In the genomic region with DNA sequence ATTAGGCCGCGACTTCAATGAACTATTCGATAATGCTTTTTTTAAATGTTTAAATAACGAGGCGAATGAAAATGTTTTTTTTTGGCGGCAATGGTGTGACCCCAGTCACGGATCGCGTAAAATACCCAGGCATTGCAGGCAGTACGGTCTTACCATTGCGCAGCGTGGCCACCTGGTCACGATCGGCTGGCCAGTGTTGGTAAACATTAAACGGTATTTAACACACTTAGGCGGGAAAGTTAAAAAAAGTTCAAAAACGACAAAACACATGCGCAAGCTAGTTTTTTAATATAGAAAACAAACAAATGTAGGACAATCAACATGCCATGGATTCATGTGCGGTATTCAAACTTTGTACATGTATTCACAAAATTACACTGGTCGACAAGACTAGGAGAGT, we compare ENCODE assay signal across 1 fruit fly cellular context.
TF ChIP-seq lines count a peak whose summit lies in the region.

A gene (minus strand): TSS at position 129 of the 400 bp plus-strand sequence.

TF ChIP-seq in whole organism, embryonic, 481 proteins besides CTCF, POLR2A, EP300 and RAD21 (continued from another document):
- peak; percentile 50 for TF ChIP-seq amos (GFP tag; IDR thresholded peaks at IDR 0.05; lab: Robert Waterston, UW; ENCODE audit: partially characterized antibody)
- TF ChIP-seq Hsf (GFP tag; optimal IDR thresholded peaks at IDR 0.05; lab: Kevin White, UChicago) = peak; percentile 37
- TF ChIP-seq tin (GFP tag; optimal IDR thresholded peaks at IDR 0.05; lab: Kevin White, UChicago) = peak; percentile 30
- no peak for TF ChIP-seq CG1233 (GFP tag; optimal IDR thresholded peaks at IDR 0.05; lab: Kevin White, UChicago)
- no peak for TF ChIP-seq Lim3 (GFP tag; IDR thresholded peaks at IDR 0.05; lab: Robert Waterston, UW)
- no peak for TF ChIP-seq CG11723 (GFP tag; optimal IDR thresholded peaks at IDR 0.05; lab: Kevin White, UChicago)
- no peak for TF ChIP-seq kah (GFP tag; optimal IDR thresholded peaks at IDR 0.05; lab: Kevin White, UChicago)
- peak; percentile 26 for TF ChIP-seq CG4820 (GFP tag; optimal IDR thresholded peaks at IDR 0.05; lab: Kevin White, UChicago)
- no peak for TF ChIP-seq CG3407 (GFP tag; optimal IDR thresholded peaks at IDR 0.05; lab: Kevin White, UChicago)
- TF ChIP-seq Elba2 (GFP tag; optimal IDR thresholded peaks at IDR 0.05; lab: Kevin White, UChicago) = peak; percentile 5
- TF ChIP-seq CG2889 (GFP tag; IDR thresholded peaks at IDR 0.05; lab: Robert Waterston, UW) = no peak
- TF ChIP-seq Neu2 (GFP tag; optimal IDR thresholded peaks at IDR 0.05; lab: Kevin White, UChicago; ENCODE audit: borderline replicate concordance) = no peak
- peak; percentile 50 for TF ChIP-seq Dref (GFP tag; IDR thresholded peaks at IDR 0.05; lab: Robert Waterston, UW)
- TF ChIP-seq CG8478 (optimal IDR thresholded peaks at IDR 0.05; lab: Kevin White, UChicago) = no peak
- no peak for TF ChIP-seq CrebB (tag; optimal IDR thresholded peaks at IDR 0.05; lab: Kevin White, UChicago)
- TF ChIP-seq CG32772 (GFP tag; IDR thresholded peaks at IDR 0.05; lab: Robert Waterston, UW) = peak; percentile 43; the same call in 1 of the 2 replicates
- TF ChIP-seq Dbx (GFP tag; IDR thresholded peaks at IDR 0.05; lab: Robert Waterston, UW) = no peak; the same call in 2 of the 3 replicates
- TF ChIP-seq gt (GFP tag; IDR thresholded peaks at IDR 0.05; lab: Robert Waterston, UW) = no peak
- TF ChIP-seq Usf (GFP tag; optimal IDR thresholded peaks at IDR 0.05; lab: Kevin White, UChicago) = no peak
- peak; percentile 72 for TF ChIP-seq Sin3A (optimal IDR thresholded peaks at IDR 0.05; lab: Kevin White, UChicago)
- peak; percentile 14 for TF ChIP-seq pum (GFP tag; optimal IDR thresholded peaks at IDR 0.05; lab: Kevin White, UChicago)
- no peak for TF ChIP-seq salm (tag; optimal IDR thresholded peaks at IDR 0.05; lab: Kevin White, UChicago)
- peak; percentile 61 for TF ChIP-seq CG4282 (GFP tag; optimal IDR thresholded peaks at IDR 0.05; lab: Kevin White, UChicago)
- TF ChIP-seq CG14710 (tag; optimal IDR thresholded peaks at IDR 0.05; lab: Kevin White, UChicago) = peak; percentile 71
- TF ChIP-seq CG17568 (GFP tag; optimal IDR thresholded peaks at IDR 0.05; lab: Kevin White, UChicago) = no peak
- peak in 1 of 2 experiments; percentile 25 for TF ChIP-seq crp (GFP tag; optimal IDR thresholded peaks at IDR 0.05; lab: Kevin White, UChicago)
- no peak for TF ChIP-seq CG17802 (tag; optimal IDR thresholded peaks at IDR 0.05; lab: Kevin White, UChicago)
- no peak for TF ChIP-seq chn (GFP tag; optimal IDR thresholded peaks at IDR 0.05; lab: Kevin White, UChicago)
- no peak for TF ChIP-seq Dek (tag; optimal IDR thresholded peaks at IDR 0.05; lab: Kevin White, UChicago)
- no peak for TF ChIP-seq jigr1 (GFP tag; IDR thresholded peaks at IDR 0.05; lab: Robert Waterston, UW)
- TF ChIP-seq CG10147 (GFP tag; optimal IDR thresholded peaks at IDR 0.05; lab: Kevin White, UChicago) = no peak
- TF ChIP-seq CG18476 (GFP tag; optimal IDR thresholded peaks at IDR 0.05; lab: Kevin White, UChicago) = no peak
- TF ChIP-seq CG32532 (GFP tag; IDR thresholded peaks at IDR 0.05; lab: Robert Waterston, UW) = no peak
- no peak for TF ChIP-seq ase (GFP tag; IDR thresholded peaks at IDR 0.05; lab: Robert Waterston, UW)
- no peak for TF ChIP-seq CG2129 (GFP tag; IDR thresholded peaks at IDR 0.05; lab: Robert Waterston, UW; ENCODE audit: partially characterized antibody)
- TF ChIP-seq Aef1 (GFP tag; IDR thresholded peaks at IDR 0.05; lab: Robert Waterston, UW) = no peak
- no peak for TF ChIP-seq CG7928 (GFP tag; optimal IDR thresholded peaks at IDR 0.05; lab: Kevin White, UChicago)
- TF ChIP-seq CG7372 (GFP tag; IDR thresholded peaks at IDR 0.05; lab: Robert Waterston, UW) = no peak
- no peak for TF ChIP-seq CG10321 (GFP tag; IDR thresholded peaks at IDR 0.05; lab: Robert Waterston, UW)
- TF ChIP-seq ab (GFP tag; optimal IDR thresholded peaks at IDR 0.05; lab: Kevin White, UChicago) = no peak
- TF ChIP-seq phol (tag; optimal IDR thresholded peaks at IDR 0.05; lab: Kevin White, UChicago) = peak; percentile 49
- peak; percentile 24 for TF ChIP-seq Side (GFP tag; optimal IDR thresholded peaks at IDR 0.05; lab: Kevin White, UChicago)
- peak; percentile 39; the same call in 1 of the 3 replicates for TF ChIP-seq zfh1 (GFP tag; IDR thresholded peaks at IDR 0.05; lab: Robert Waterston, UW)
- no peak for TF ChIP-seq Ravus (GFP tag; IDR thresholded peaks at IDR 0.05; lab: Robert Waterston, UW)
- no peak for TF ChIP-seq ind (GFP tag; optimal IDR thresholded peaks at IDR 0.05; lab: Kevin White, UChicago)
- TF ChIP-seq CG17612 (GFP tag; IDR thresholded peaks at IDR 0.05; lab: Robert Waterston, UW) = no peak
- TF ChIP-seq Sry-δ (GFP tag; optimal IDR thresholded peaks at IDR 0.05; lab: Kevin White, UChicago) = peak; percentile 59
- no peak for TF ChIP-seq stc (GFP tag; IDR thresholded peaks at IDR 0.05; lab: Robert Waterston, UW)
- TF ChIP-seq CG10979 (tag; optimal IDR thresholded peaks at IDR 0.05; lab: Kevin White, UChicago) = no peak
- TF ChIP-seq CG9215 (GFP tag; IDR thresholded peaks at IDR 0.05; lab: Robert Waterston, UW) = no peak
- peak; percentile 69 for TF ChIP-seq E2f1 (GFP tag; IDR thresholded peaks at IDR 0.05; lab: Robert Waterston, UW)
- no peak for TF ChIP-seq TFAM (GFP tag; optimal IDR thresholded peaks at IDR 0.05; lab: Kevin White, UChicago)
- TF ChIP-seq CG30020 (tag; optimal IDR thresholded peaks at IDR 0.05; lab: Kevin White, UChicago) = no peak
- TF ChIP-seq Bdp1 (GFP tag; optimal IDR thresholded peaks at IDR 0.05; lab: Kevin White, UChicago) = peak; percentile 30
- no peak for TF ChIP-seq CG6854 (GFP tag; optimal IDR thresholded peaks at IDR 0.05; lab: Kevin White, UChicago)
- TF ChIP-seq gfzf (GFP tag; optimal IDR thresholded peaks at IDR 0.05; lab: Kevin White, UChicago) = peak; percentile 96
- TF ChIP-seq mam (GFP tag; optimal IDR thresholded peaks at IDR 0.05; lab: Kevin White, UChicago) = peak; percentile 45
- no peak for TF ChIP-seq bsh (GFP tag; optimal IDR thresholded peaks at IDR 0.05; lab: Kevin White, UChicago)
- no peak for TF ChIP-seq CG10543 (GFP tag; optimal IDR thresholded peaks at IDR 0.05; lab: Kevin White, UChicago)
- TF ChIP-seq Hmx (GFP tag; optimal IDR thresholded peaks at IDR 0.05; lab: Kevin White, UChicago) = no peak
- TF ChIP-seq ttk (GFP tag; IDR thresholded peaks at IDR 0.05; lab: Robert Waterston, UW) = no peak
- no peak for TF ChIP-seq twi (tag; optimal IDR thresholded peaks at IDR 0.05; lab: Kevin White, UChicago)
- TF ChIP-seq lilli (GFP tag; optimal IDR thresholded peaks at IDR 0.05; lab: Kevin White, UChicago) = peak; percentile 39
- no peak for TF ChIP-seq sr (GFP tag; IDR thresholded peaks at IDR 0.05; lab: Robert Waterston, UW)
- TF ChIP-seq CG17359 (tag; optimal IDR thresholded peaks at IDR 0.05; lab: Kevin White, UChicago) = no peak
- TF ChIP-seq CG10654 (GFP tag; optimal IDR thresholded peaks at IDR 0.05; lab: Kevin White, UChicago) = peak; percentile 7
- no peak for TF ChIP-seq CG15696 (tag; optimal IDR thresholded peaks at IDR 0.05; lab: Kevin White, UChicago)
- no peak for TF ChIP-seq ato (GFP tag; IDR thresholded peaks at IDR 0.05; lab: Robert Waterston, UW; ENCODE audit: partially characterized antibody)
